Fruit fly (Drosophila melanogaster): ENCODE results near the gene Hr83.

DNA sequence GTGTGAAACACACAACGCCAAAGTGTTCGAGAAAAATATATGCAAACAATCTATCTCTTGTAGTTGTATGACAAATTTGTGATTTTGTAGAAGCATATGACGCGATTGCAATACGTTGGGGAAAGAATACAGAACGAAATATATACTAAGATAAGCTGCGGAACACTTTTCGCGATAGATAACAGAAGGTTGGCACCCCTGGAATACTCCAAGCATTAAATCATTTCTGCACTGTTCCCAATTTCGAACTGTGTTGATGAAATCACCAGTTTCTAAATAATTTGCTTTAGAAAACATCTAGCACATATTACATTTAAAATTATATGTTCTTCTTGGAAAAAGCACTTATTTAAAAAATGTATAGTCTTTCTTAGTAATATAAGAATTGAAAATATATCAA is 5.4 kb downstream of the Hr83 start:
- no peak for TF ChIP-seq Eip78C (GFP tag)
- TF ChIP-seq Sox14 (GFP tag; optimal IDR thresholded peaks at IDR 0.05): no peak
- no peak for TF ChIP-seq ss (GFP tag; optimal IDR thresholded peaks at IDR 0.05)
- TF ChIP-seq CG8119 (GFP tag; IDR thresholded peaks at IDR 0.05): no peak
- TF ChIP-seq CG3919 (GFP tag; optimal IDR thresholded peaks at IDR 0.05): no peak
- TF ChIP-seq OdsH (GFP tag; optimal IDR thresholded peaks at IDR 0.05): no peak
- no peak for TF ChIP-seq Gug (GFP tag; IDR thresholded peaks at IDR 0.05)
- TF ChIP-seq vri (GFP tag; optimal IDR thresholded peaks at IDR 0.05): no peak
- TF ChIP-seq salr (GFP tag; optimal IDR thresholded peaks at IDR 0.05): no peak
- no peak for TF ChIP-seq Smox (GFP tag; optimal IDR thresholded peaks at IDR 0.05)
- no peak for TF ChIP-seq CG10669 (GFP tag; optimal IDR thresholded peaks at IDR 0.05)
- no peak for TF ChIP-seq acj6 (GFP tag; optimal IDR thresholded peaks at IDR 0.05)
- no peak for TF ChIP-seq CG16779 (tag; optimal IDR thresholded peaks at IDR 0.05)
- no peak for TF ChIP-seq Blimp-1 (GFP tag; optimal IDR thresholded peaks at IDR 0.05)

Data from whole organism, prepupa.